Worm (Caenorhabditis elegans): ENCODE data around the gene F29F11.20.

DNA sequence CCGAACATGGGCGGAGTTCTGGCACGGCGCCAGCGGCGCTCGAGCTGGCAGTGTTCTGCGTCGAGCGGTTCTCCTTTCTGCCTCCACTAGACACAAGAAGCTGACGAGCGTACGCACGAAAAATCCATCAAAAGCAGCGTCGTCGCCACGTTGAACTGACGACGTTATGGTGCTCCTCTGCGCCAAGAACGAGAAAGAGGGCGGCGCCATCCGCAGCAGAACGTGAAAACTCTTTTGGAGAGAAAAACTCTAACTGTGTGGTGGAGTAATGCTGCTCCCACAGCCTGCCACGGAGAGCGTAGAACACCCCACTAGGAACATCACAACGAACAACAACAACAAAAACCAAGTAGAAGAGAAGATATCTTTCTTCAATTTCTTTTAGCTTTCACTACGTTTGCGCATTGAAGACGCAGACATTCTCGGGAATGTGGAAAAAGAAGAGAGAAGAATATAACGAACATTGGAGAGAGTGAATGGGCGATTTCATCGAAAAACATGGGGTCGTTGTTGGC is 34.3 kb downstream of the F29F11.20 start:
- TF ChIP-seq C04F5.9 (tag; optimal IDR thresholded peaks at IDR 0.05) (no peak), lin-35 (GFP tag; optimal IDR thresholded peaks at IDR 0.05) (no peak), aly-2 (tag; optimal IDR thresholded peaks at IDR 0.05) (no peak), ama-1 (optimal IDR thresholded peaks at IDR 0.05) (no peak), blmp-1 (tag; optimal IDR thresholded peaks at IDR 0.05) (peak; percentile 99), nhr-20 (tag; optimal IDR thresholded peaks at IDR 0.05) (no peak)

Data from whole organism, L1 larva.